Worm (Caenorhabditis elegans) whole organism, mixed stage, embryonic: ENCODE measurements around the gene soc-1.

Experiments
- M03D4.4 ChIP-seq: sonication (generic microtip); optimal IDR thresholded peaks from 2 replicates; lab custom pipeline; 2017; ENCODE audit warnings: mild to moderate bottlenecking, missing genetic modification characterization, missing compliant biosample characterization
- hlh-1 ChIP-seq: fragments of 150-350 bp; optimal IDR thresholded peaks from 2 replicates; lab custom pipeline; 2014; ENCODE audit warnings: missing biosample characterization, missing genetic modification reagents, missing genetic modification characterization
- mep-1 ChIP-seq: fragments of 150-350 bp; optimal IDR thresholded peaks from 2 replicates; lab custom pipeline; 2017; ENCODE audit warnings: missing biosample characterization, missing genetic modification reagents, missing genetic modification characterization, inconsistent platforms
- snpc-4 ChIP-seq: fragments of 150-350 bp; optimal IDR thresholded peaks from 2 replicates; lab custom pipeline; 2014; ENCODE audit warnings: missing biosample characterization, missing genetic modification characterization
- unc-62 ChIP-seq: fragments of 150-350 bp; optimal IDR thresholded peaks from 2 replicates; lab custom pipeline; 2014; ENCODE audit warnings: missing biosample characterization, missing genetic modification reagents, missing genetic modification characterization

DNA sequence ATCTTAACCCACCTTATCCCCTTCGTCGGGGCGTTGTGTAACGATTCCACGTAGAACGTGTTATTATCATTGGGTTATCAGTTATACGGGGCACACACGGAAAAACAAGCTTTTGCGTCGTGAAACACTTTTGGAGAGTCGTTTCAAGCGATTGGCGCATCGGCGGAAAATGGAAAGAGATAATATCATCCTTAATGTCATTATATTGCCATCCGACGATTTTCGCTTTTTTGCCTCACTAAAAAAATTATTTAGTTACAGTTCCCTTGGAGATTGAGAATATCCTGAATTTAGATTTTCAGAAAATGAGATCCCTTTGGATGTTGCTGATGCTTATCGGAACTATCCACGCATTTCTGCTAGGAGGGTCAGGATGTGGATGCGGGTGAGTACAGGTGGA, 5.8 kb downstream of the soc-1 start, which contains the start of gene F41F3.8:
- TF ChIP-seq mep-1 (tag; lab: Kevin White, UChicago) (no peak), snpc-4 (tag; lab: Kevin White, UChicago) (no peak), unc-62 (no peak), hlh-1 (tag; lab: Kevin White, UChicago) (no peak), M03D4.4 (tag; lab: Kevin White, UChicago) (no peak)
